Fruit fly (Drosophila melanogaster) whole organism, embryonic: ENCODE data around the gene CG13601.

ENCODE experiments used
- Aef1 ChIP-seq: fragments of 200-800 bp; sonication (Bioruptor generic); IDR thresholded peaks from 3 replicates; pipeline ENCODE4 v1.3.6; 2022; ENCODE audit warnings: missing biosample characterization, missing genetic modification characterization
- Asciz ChIP-seq: fragments of 200-800 bp; sonication (Bioruptor generic); optimal IDR thresholded peaks from 2 replicates; lab custom pipeline; 2017; ENCODE audit warnings: missing biosample characterization, mild to moderate bottlenecking, missing genetic modification characterization, missing genetic modification reagents
- Atf3 ChIP-seq: fragments of 200-800 bp; sonication (Bioruptor generic); optimal IDR thresholded peaks from 3 replicates; lab custom pipeline; 2016; ENCODE audit warnings: missing biosample characterization, missing genetic modification characterization
- CG10959 ChIP-seq: fragments of 200-800 bp; sonication (Bioruptor generic); IDR thresholded peaks from 2 replicates; pipeline ENCODE4 v1.3.6; 2022; ENCODE audit warnings: missing biosample characterization, missing genetic modification characterization
- CG15269 ChIP-seq: fragments of 200-800 bp; sonication (Bioruptor generic); optimal IDR thresholded peaks from 2 replicates; lab custom pipeline; 2018; ENCODE audit warnings: missing biosample characterization, mild to moderate bottlenecking, missing genetic modification characterization, moderate library complexity
- CG18599 ChIP-seq: fragments of 200-800 bp; sonication (Bioruptor generic); optimal IDR thresholded peaks from 3 replicates; lab custom pipeline; 2017; ENCODE audit warnings: missing biosample characterization, missing genetic modification characterization, mild to moderate bottlenecking, moderate library complexity, missing genetic modification reagents
- CG2889 ChIP-seq: fragments of 200-800 bp; sonication (Bioruptor generic); IDR thresholded peaks from 3 replicates; pipeline ENCODE4 v1.3.6; 2022; ENCODE audit warnings: missing biosample characterization, missing genetic modification characterization
- CG30020 ChIP-seq: fragments of 200-800 bp; optimal IDR thresholded peaks from 2 replicates; lab custom pipeline; 2019; ENCODE audit warnings: missing biosample characterization, mild to moderate bottlenecking, missing genetic modification characterization, moderate library complexity
- CG31365 ChIP-seq: fragments of 200-800 bp; sonication (Bioruptor generic); optimal IDR thresholded peaks from 2 replicates; lab custom pipeline; 2018; ENCODE audit warnings: missing biosample characterization, mild to moderate bottlenecking, missing genetic modification characterization
- CG3407 ChIP-seq: fragments of 200-800 bp; sonication (Bioruptor generic); optimal IDR thresholded peaks from 2 replicates; lab custom pipeline; 2018; ENCODE audit warnings: missing biosample characterization, mild to moderate bottlenecking, missing genetic modification characterization
- CG4282 ChIP-seq: fragments of 200-800 bp; sonication (Bioruptor generic); optimal IDR thresholded peaks from 2 replicates; lab custom pipeline; 2016; ENCODE audit warnings: missing biosample characterization, missing genetic modification characterization
- CG4730 ChIP-seq: fragments of 200-800 bp; sonication (Bioruptor generic); IDR thresholded peaks from 2 replicates; pipeline ENCODE4 v1.3.6; 2022; ENCODE audit warnings: missing biosample characterization, missing genetic modification characterization
- CG6254 ChIP-seq: fragments of 200-800 bp; sonication (Bioruptor generic); optimal IDR thresholded peaks from 3 replicates; lab custom pipeline; 2017; ENCODE audit warnings: mild to moderate bottlenecking, missing biosample characterization, missing genetic modification reagents, missing genetic modification characterization
- CG7786 ChIP-seq: fragments of 200-800 bp; sonication (Bioruptor generic); optimal IDR thresholded peaks from 2 replicates; lab custom pipeline; 2016; ENCODE audit warnings: missing biosample characterization, missing genetic modification characterization
- CTCF ChIP-seq: fragments of 200-800 bp; sonication (Bioruptor generic); optimal IDR thresholded peaks from 2 replicates; lab custom pipeline; 2017; ENCODE audit warnings: missing biosample characterization, mild to moderate bottlenecking, missing genetic modification characterization, moderate library complexity
- Dad ChIP-seq: fragments of 200-800 bp; sonication (Bioruptor generic); optimal IDR thresholded peaks from 3 replicates; lab custom pipeline; 2016; ENCODE audit warnings: missing biosample characterization, missing genetic modification characterization
- Dek ChIP-seq: fragments of 200-800 bp; sonication (Bioruptor generic); optimal IDR thresholded peaks from 3 replicates; lab custom pipeline; 2019; ENCODE audit warnings: missing biosample characterization, mild to moderate bottlenecking, missing genetic modification characterization, moderate library complexity
- Dp ChIP-seq: fragments of 200-800 bp; sonication (Bioruptor generic); optimal IDR thresholded peaks from 2 replicates; lab custom pipeline; 2018; ENCODE audit warnings: missing biosample characterization, mild to moderate bottlenecking, missing genetic modification characterization, moderate library complexity
- Dref ChIP-seq: fragments of 200-800 bp; sonication (Bioruptor generic); IDR thresholded peaks from 2 replicates; pipeline ENCODE4 v1.3.6; 2022; ENCODE audit warnings: missing biosample characterization, missing genetic modification characterization
- Ets97D ChIP-seq: fragments of 200-800 bp; sonication (Bioruptor generic); optimal IDR thresholded peaks from 3 replicates; lab custom pipeline; 2016; ENCODE audit warnings: missing biosample characterization, missing genetic modification characterization
- Fer1 ChIP-seq: fragments of 200-800 bp; sonication (Bioruptor generic); optimal IDR thresholded peaks from 2 replicates; lab custom pipeline; 2017; ENCODE audit warnings: missing biosample characterization, mild to moderate bottlenecking, missing genetic modification characterization
- H2.0 ChIP-seq: fragments of 200-800 bp; sonication (Bioruptor generic); IDR thresholded peaks from 2 replicates; pipeline ENCODE4 v1.3.6; 2022; ENCODE audit warnings: missing biosample characterization, missing genetic modification characterization
- Med ChIP-seq: fragments of 200-800 bp; sonication (Bioruptor generic); peaks from one replicate; lab custom pipeline; 2016; ENCODE audit warnings: missing biosample characterization, missing genetic modification characterization, mild to moderate bottlenecking, inconsistent platforms, moderate library complexity
- Mrtf ChIP-seq: fragments of 200-800 bp; sonication (Bioruptor generic); IDR thresholded peaks from 3 replicates; pipeline ENCODE4 v1.3.6; 2022; ENCODE audit warnings: missing biosample characterization, missing genetic modification characterization
- Nf-YC ChIP-seq: fragments of 200-800 bp; optimal IDR thresholded peaks from 3 replicates; lab custom pipeline; 2019; ENCODE audit warnings: missing biosample characterization, mild to moderate bottlenecking, missing genetic modification characterization, moderate library complexity
- Rx ChIP-seq: fragments of 200-800 bp; sonication (Bioruptor generic); IDR thresholded peaks from 2 replicates; pipeline ENCODE4 v1.3.6; 2022; ENCODE audit warnings: missing biosample characterization, missing genetic modification characterization
- Tbp ChIP-seq: fragments of >200 bp; optimal IDR thresholded peaks from 2 replicates; lab custom pipeline; 2018; ENCODE audit warnings: missing biosample characterization, missing genetic modification characterization
- Usf ChIP-seq: fragments of 200-800 bp; sonication (Bioruptor generic); optimal IDR thresholded peaks from 2 replicates; lab custom pipeline; 2017; ENCODE audit warnings: missing genotype, missing biosample characterization, missing genetic modification characterization
- YL-1 ChIP-seq: fragments of 200-800 bp; sonication (Bioruptor generic); optimal IDR thresholded peaks from 3 replicates; lab custom pipeline; 2017; ENCODE audit warnings: missing biosample characterization, mild to moderate bottlenecking, missing genetic modification characterization
- ase ChIP-seq: fragments of 200-800 bp; sonication (Bioruptor generic); IDR thresholded peaks from 3 replicates; pipeline ENCODE4 v1.3.6; 2022; ENCODE audit warnings: missing biosample characterization, missing genetic modification characterization
- ash1 ChIP-seq: fragments of 200-800 bp; sonication (Bioruptor generic); optimal IDR thresholded peaks from 2 replicates; lab custom pipeline; 2018; ENCODE audit warnings: missing biosample characterization, mild to moderate bottlenecking, missing genetic modification characterization
- bbx ChIP-seq: fragments of 200-800 bp; sonication (Bioruptor generic); IDR thresholded peaks from 2 replicates; pipeline ENCODE4 v1.3.6; 2022; ENCODE audit warnings: missing biosample characterization, missing genetic modification characterization; ENCODE audit not compliant: partially characterized antibody
- cad ChIP-seq: fragments of >200 bp; optimal IDR thresholded peaks from 2 replicates; lab custom pipeline; 2017; ENCODE audit warnings: missing biosample characterization, missing genetic modification characterization
- chinmo ChIP-seq: fragments of 200-800 bp; sonication (Bioruptor generic); IDR thresholded peaks from 4 replicates; pipeline ENCODE4 v1.3.6; 2022; ENCODE audit warnings: missing biosample characterization, missing genetic modification characterization; ENCODE audit not compliant: partially characterized antibody
- dmrt99B ChIP-seq: fragments of 200-800 bp; sonication (Bioruptor generic); optimal IDR thresholded peaks from 2 replicates; lab custom pipeline; 2018; ENCODE audit warnings: missing biosample characterization, mild to moderate bottlenecking, missing genetic modification characterization, moderate library complexity
- en ChIP-seq: fragments of 200-800 bp; sonication (Bioruptor generic); optimal IDR thresholded peaks from 2 replicates; lab custom pipeline; 2016; ENCODE audit warnings: missing biosample characterization, missing genetic modification characterization
- fu2 ChIP-seq: fragments of 200-800 bp; sonication (Bioruptor generic); optimal IDR thresholded peaks from 2 replicates; lab custom pipeline; 2016; ENCODE audit warnings: missing biosample characterization, missing genetic modification characterization
- gro ChIP-seq: fragments of 200-800 bp; sonication (Bioruptor generic); optimal IDR thresholded peaks from 2 replicates; lab custom pipeline; 2016; ENCODE audit warnings: missing biosample characterization, missing genetic modification characterization
- gsb-n ChIP-seq: fragments of 200-800 bp; sonication (Bioruptor generic); optimal IDR thresholded peaks from 3 replicates; lab custom pipeline; 2018; ENCODE audit warnings: missing biosample characterization, mild to moderate bottlenecking, missing genetic modification characterization
- h ChIP-seq: fragments of >200 bp; optimal IDR thresholded peaks from 2 replicates; lab custom pipeline; 2017
- ham ChIP-seq: fragments of 200-800 bp; sonication (Bioruptor generic); IDR thresholded peaks from 2 replicates; pipeline ENCODE4 v1.3.6; 2022; ENCODE audit warnings: missing biosample characterization, missing genetic modification characterization
- hbn ChIP-seq: fragments of 200-800 bp; sonication (Bioruptor generic); IDR thresholded peaks from 2 replicates; pipeline ENCODE4 v1.3.6; 2022; ENCODE audit warnings: missing biosample characterization, missing genetic modification characterization; ENCODE audit not compliant: partially characterized antibody
- her ChIP-seq: fragments of 200-800 bp; sonication (Bioruptor generic); optimal IDR thresholded peaks from 2 replicates; lab custom pipeline; 2016; ENCODE audit warnings: missing biosample characterization, missing genetic modification characterization
- mam ChIP-seq: fragments of 200-800 bp; sonication (Bioruptor generic); optimal IDR thresholded peaks from 3 replicates; lab custom pipeline; 2016; ENCODE audit warnings: missing biosample characterization, missing genetic modification characterization
- odd ChIP-seq: fragments of 200-800 bp; sonication (Bioruptor generic); optimal IDR thresholded peaks from 2 replicates; lab custom pipeline; 2017; ENCODE audit warnings: missing biosample characterization, mild to moderate bottlenecking, missing genetic modification characterization
- pho ChIP-seq: fragments of 200-800 bp; sonication (Bioruptor generic); optimal IDR thresholded peaks from 2 replicates; lab custom pipeline; 2016; ENCODE audit warnings: missing biosample characterization, missing genetic modification characterization
- run ChIP-seq: fragments of 200-800 bp; sonication (Bioruptor generic); optimal IDR thresholded peaks from 3 replicates; lab custom pipeline; 2018; ENCODE audit warnings: missing biosample characterization, mild to moderate bottlenecking, missing genetic modification characterization
- salm ChIP-seq: fragments of 200-800 bp; sonication (Bioruptor generic); optimal IDR thresholded peaks from 2 replicates; lab custom pipeline; 2018; ENCODE audit warnings: missing biosample characterization, mild to moderate bottlenecking, missing genetic modification characterization
- shn ChIP-seq: fragments of 200-800 bp; sonication (Bioruptor generic); optimal IDR thresholded peaks from 3 replicates; lab custom pipeline; 2016; ENCODE audit warnings: missing biosample characterization, missing genetic modification characterization
- sna ChIP-seq: fragments of 200-800 bp; sonication (Bioruptor generic); IDR thresholded peaks from 2 replicates; pipeline ENCODE4 v1.3.6; 2022; ENCODE audit warnings: missing biosample characterization, missing genetic modification characterization; ENCODE audit not compliant: partially characterized antibody
- stc ChIP-seq: fragments of 200-800 bp; sonication (Bioruptor generic); IDR thresholded peaks from 2 replicates; pipeline ENCODE4 v1.3.6; 2022; ENCODE audit warnings: missing biosample characterization, missing genetic modification characterization
- wdn ChIP-seq: fragments of 200-800 bp; sonication (Bioruptor generic); IDR thresholded peaks from 2 replicates; pipeline ENCODE4 v1.3.6; 2022; ENCODE audit warnings: missing biosample characterization, missing genetic modification characterization
- zen2 ChIP-seq: fragments of 200-800 bp; sonication (Bioruptor generic); IDR thresholded peaks from 3 replicates; pipeline ENCODE4 v1.3.6; 2022; ENCODE audit warnings: missing biosample characterization, missing genetic modification characterization; ENCODE audit not compliant: partially characterized antibody

Gene CG13601

DNA sequence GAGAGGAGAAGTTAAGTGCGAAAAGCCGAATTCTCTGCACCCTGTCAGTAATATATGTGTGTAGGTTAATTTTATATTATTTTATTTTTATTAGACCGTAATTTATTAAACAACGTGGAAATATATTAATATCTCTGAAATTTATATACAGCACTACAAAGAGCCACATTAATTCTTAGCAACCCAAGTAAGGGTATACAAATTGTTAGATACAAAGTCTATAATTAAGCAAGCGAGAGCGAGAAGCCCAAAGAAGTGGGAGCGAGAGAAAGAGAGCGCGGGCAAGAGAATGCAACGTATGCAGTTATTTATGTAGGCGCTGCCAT lies 40.4 kb downstream of the CG13601 start (continued):
- TF ChIP-seq mam = peak; percentile 36
- TF ChIP-seq Dp = no peak
- TF ChIP-seq CG4282 (GFP tag; lab: Kevin White, UChicago) = no peak
- no peak for TF ChIP-seq cad
- peak; percentile 47 for TF ChIP-seq CTCF
- TF ChIP-seq gsb-n (tag; lab: Kevin White, UChicago) = peak; percentile 98
- no peak for TF ChIP-seq h
- TF ChIP-seq en = no peak
- peak; percentile 46 for TF ChIP-seq Nf-YC
- TF ChIP-seq CG4730 = peak; percentile 89
- TF ChIP-seq stc (GFP tag; lab: Robert Waterston, UW) = peak; percentile 93
- TF ChIP-seq CG7786 (GFP tag; lab: Kevin White, UChicago) = no peak
- TF ChIP-seq Tbp (GFP tag; lab: Kevin White, UChicago) = no peak
- TF ChIP-seq chinmo = no peak
- TF ChIP-seq CG30020 (tag; lab: Kevin White, UChicago) = peak; percentile 80
- no peak for TF ChIP-seq hbn (GFP tag; lab: Robert Waterston, UW)
- peak; percentile 91 for TF ChIP-seq CG15269
- TF ChIP-seq ash1 (GFP tag; lab: Kevin White, UChicago) = no peak
- peak; percentile 90 for TF ChIP-seq ase (GFP tag; lab: Robert Waterston, UW)
- TF ChIP-seq Asciz (GFP tag; lab: Kevin White, UChicago) = peak; percentile 92
- no peak for TF ChIP-seq fu2 (GFP tag; lab: Kevin White, UChicago)
- peak; percentile 94 for TF ChIP-seq H2.0 (GFP tag; lab: Robert Waterston, UW)
- TF ChIP-seq ham (GFP tag; lab: Robert Waterston, UW) = no peak
- TF ChIP-seq odd (GFP tag; lab: Kevin White, UChicago) = peak; percentile 73
- peak; percentile 86 for TF ChIP-seq CG18599
- no peak for TF ChIP-seq pho (GFP tag; lab: Kevin White, UChicago)
- peak; percentile 91 for TF ChIP-seq CG6254 (GFP tag; lab: Kevin White, UChicago)
- peak; percentile 85 for TF ChIP-seq Rx (GFP tag; lab: Robert Waterston, UW)
- peak; percentile 88 for TF ChIP-seq CG2889
- peak; percentile 76 for TF ChIP-seq wdn (GFP tag; lab: Robert Waterston, UW)
- peak; percentile 74 for TF ChIP-seq Med (GFP tag; lab: Kevin White, UChicago)
- peak; percentile 34 for TF ChIP-seq Ets97D
- TF ChIP-seq salm (tag; lab: Kevin White, UChicago) = peak; percentile 89
- TF ChIP-seq shn (GFP tag; lab: Kevin White, UChicago) = no peak
- TF ChIP-seq zen2 (GFP tag; lab: Robert Waterston, UW) = no peak
- TF ChIP-seq bbx (GFP tag; lab: Robert Waterston, UW) = no peak
- no peak for TF ChIP-seq Dad (GFP tag; lab: Kevin White, UChicago)
- TF ChIP-seq Fer1 = peak; percentile 78
- peak; percentile 85; the same call in 2 of the 3 replicates for TF ChIP-seq Mrtf (GFP tag; lab: Robert Waterston, UW)
- TF ChIP-seq Dref = no peak
- peak; percentile 72 for TF ChIP-seq YL-1
- no peak for TF ChIP-seq sna (GFP tag; lab: Robert Waterston, UW)
- peak; percentile 86 for TF ChIP-seq Aef1 (GFP tag; lab: Robert Waterston, UW)
- peak; percentile 19 for TF ChIP-seq Atf3 (GFP tag; lab: Kevin White, UChicago)
- TF ChIP-seq gro (GFP tag; lab: Kevin White, UChicago) = no peak
- peak; percentile 97 for TF ChIP-seq CG10959 (GFP tag; lab: Robert Waterston, UW)
- no peak for TF ChIP-seq her (GFP tag; lab: Kevin White, UChicago)
- TF ChIP-seq Dek (tag; lab: Kevin White, UChicago) = peak; percentile 84
- peak; percentile 73 for TF ChIP-seq Usf
- peak; percentile 51 for TF ChIP-seq CG31365 (tag; lab: Kevin White, UChicago)
- peak; percentile 94 for TF ChIP-seq dmrt99B (tag; lab: Kevin White, UChicago)
- peak; percentile 90 for TF ChIP-seq CG3407
- peak; percentile 79 for TF ChIP-seq run (tag; lab: Kevin White, UChicago)
